Fruit fly (Drosophila melanogaster) whole organism, prepupa: ENCODE measurements around the gene CG11550.

Experiments used
- CG6808 ChIP-seq: fragments of 200-800 bp; sonication (Bioruptor generic); optimal IDR thresholded peaks from 3 replicates; lab custom pipeline; 2017; ENCODE audit warnings: missing biosample characterization, missing genetic modification characterization, mild to moderate bottlenecking, moderate library complexity, missing genetic modification reagents
- Eip78C ChIP-seq: fragments of 200-800 bp; sonication (Bioruptor generic); peaks from one replicate; lab custom pipeline; 2016; ENCODE audit warnings: missing biosample characterization, missing genetic modification characterization
- Ets96B ChIP-seq: fragments of 200-800 bp; optimal IDR thresholded peaks from 2 replicates; lab custom pipeline; 2019; ENCODE audit warnings: missing biosample characterization, mild to moderate bottlenecking, missing genetic modification characterization, moderate library complexity
- Hr38 ChIP-seq: sonication (Bioruptor generic); optimal IDR thresholded peaks from 2 replicates; lab custom pipeline; 2016; ENCODE audit warnings: missing biosample characterization, missing genetic modification characterization
- Lpt ChIP-seq: fragments of 200-800 bp; sonication (Bioruptor generic); optimal IDR thresholded peaks from 3 replicates; lab custom pipeline; 2016; ENCODE audit warnings: missing biosample characterization, missing genetic modification characterization
- OdsH ChIP-seq: fragments of 200-800 bp; sonication (Bioruptor generic); optimal IDR thresholded peaks from 3 replicates; lab custom pipeline; 2016; ENCODE audit warnings: missing biosample characterization, missing genetic modification characterization
- Sox102F ChIP-seq: fragments of 200-800 bp; sonication (Bioruptor generic); optimal IDR thresholded peaks from 2 replicates; lab custom pipeline; 2016; ENCODE audit warnings: missing biosample characterization, mild to moderate bottlenecking, missing genetic modification characterization
- Sox15 ChIP-seq: fragments of 200-800 bp; sonication (Bioruptor generic); optimal IDR thresholded peaks from 3 replicates; lab custom pipeline; 2016; ENCODE audit warnings: missing biosample characterization, missing genetic modification characterization
- esn ChIP-seq: fragments of 200-800 bp; sonication (Bioruptor generic); optimal IDR thresholded peaks from 2 replicates; lab custom pipeline; 2016; ENCODE audit warnings: missing biosample characterization, mild to moderate bottlenecking, missing genetic modification characterization, moderate library complexity
- fd85E ChIP-seq: fragments of 200-800 bp; sonication (Bioruptor generic); optimal IDR thresholded peaks from 3 replicates; lab custom pipeline; 2016; ENCODE audit warnings: missing biosample characterization, missing genetic modification characterization
- lz ChIP-seq: fragments of 200-800 bp; sonication (Bioruptor generic); optimal IDR thresholded peaks from 3 replicates; lab custom pipeline; 2016; ENCODE audit warnings: missing biosample characterization, missing genetic modification characterization
- net ChIP-seq: fragments of 200-800 bp; sonication (Bioruptor generic); optimal IDR thresholded peaks from 3 replicates; lab custom pipeline; 2016; ENCODE audit warnings: missing biosample characterization, missing genetic modification characterization

- TF ChIP-seq Hr38: no peak
- TF ChIP-seq CG6808 (GFP tag; lab: Kevin White, UChicago): peak; percentile 29
- peak; percentile 40 for TF ChIP-seq OdsH
- no peak for TF ChIP-seq net (GFP tag; lab: Kevin White, UChicago)
- TF ChIP-seq Ets96B (tag; lab: Kevin White, UChicago): no peak
- no peak for TF ChIP-seq Sox15 (GFP tag; lab: Kevin White, UChicago)
- TF ChIP-seq esn (GFP tag; lab: Kevin White, UChicago): no peak
- no peak for TF ChIP-seq lz (GFP tag; lab: Kevin White, UChicago)
- peak; percentile 85 for TF ChIP-seq Eip78C (GFP tag; lab: Kevin White, UChicago)
- TF ChIP-seq Lpt: no peak
- no peak for TF ChIP-seq Sox102F (GFP tag; lab: Kevin White, UChicago)
- TF ChIP-seq fd85E: no peak
Observed at dm6 chr3R:31723206-31723933, 43.7 kb upstream of the CG11550 start.
